Worm (Caenorhabditis elegans): ENCODE results near the gene C17C3.6.

ce11 chrII:5547442-5547894 lies 2.4 kb upstream of the C17C3.6 start, which contains the start of gene acdh-2:
- TF ChIP-seq ama-1 (optimal IDR thresholded peaks at IDR 0.05) (no peak), flt-1 (GFP tag; IDR thresholded peaks at IDR 0.05) (no peak), pes-1 (GFP tag; IDR thresholded peaks at IDR 0.05) (no peak), F13C5.2 (tag; optimal IDR thresholded peaks at IDR 0.05) (no peak), ceh-36 (tag; optimal IDR thresholded peaks at IDR 0.05) (no peak), hnd-1 (tag; optimal IDR thresholded peaks at IDR 0.05) (no peak)

All from whole organism, early embryonic.